Fruit fly (Drosophila melanogaster): ENCODE data around the gene CG17028.

The CG17028 gene

dm6 chr3L:15988039-15988546 lies 9.8 kb downstream of the CG17028 start, which contains the start of gene Hip14 (continued):
- no peak for TF ChIP-seq Ets96B (tag; optimal IDR thresholded peaks at IDR 0.05)
- TF ChIP-seq Eip78C (GFP tag): peak; percentile 43
- no peak for TF ChIP-seq achi (GFP tag; optimal IDR thresholded peaks at IDR 0.05)
- no peak for TF ChIP-seq CG1621 (tag; optimal IDR thresholded peaks at IDR 0.05)
- no peak for TF ChIP-seq CG6808 (GFP tag; optimal IDR thresholded peaks at IDR 0.05)
- TF ChIP-seq Hr38 (GFP tag; optimal IDR thresholded peaks at IDR 0.05): no peak
- no peak for TF ChIP-seq CG7368 (GFP tag; optimal IDR thresholded peaks at IDR 0.05)
- no peak for TF ChIP-seq Smox (GFP tag; optimal IDR thresholded peaks at IDR 0.05)
- TF ChIP-seq Gug (GFP tag; IDR thresholded peaks at IDR 0.05): no peak
- TF ChIP-seq CG10669 (GFP tag; optimal IDR thresholded peaks at IDR 0.05): no peak
- TF ChIP-seq CG16779 (tag; optimal IDR thresholded peaks at IDR 0.05): no peak
- TF ChIP-seq lz (GFP tag; optimal IDR thresholded peaks at IDR 0.05): peak; percentile 33
- no peak for TF ChIP-seq CG8119 (GFP tag; IDR thresholded peaks at IDR 0.05)
- no peak for TF ChIP-seq Lpt (GFP tag; optimal IDR thresholded peaks at IDR 0.05)
- TF ChIP-seq Eip93F (GFP tag; optimal IDR thresholded peaks at IDR 0.05): no peak
- TF ChIP-seq OdsH (GFP tag; optimal IDR thresholded peaks at IDR 0.05): no peak
- TF ChIP-seq CG32006 (GFP tag; optimal IDR thresholded peaks at IDR 0.05): no peak
- no peak for TF ChIP-seq fd59A (GFP tag; optimal IDR thresholded peaks at IDR 0.05)
- TF ChIP-seq CG8319 (GFP tag; optimal IDR thresholded peaks at IDR 0.05): no peak
- peak; percentile 19 for TF ChIP-seq CG31627 (GFP tag; optimal IDR thresholded peaks at IDR 0.05)
- TF ChIP-seq vri (GFP tag; optimal IDR thresholded peaks at IDR 0.05): peak; percentile 66
- peak; percentile 59 for TF ChIP-seq CG6854 (GFP tag; optimal IDR thresholded peaks at IDR 0.05)
- TF ChIP-seq CG6276 (GFP tag; optimal IDR thresholded peaks at IDR 0.05): no peak
- no peak for TF ChIP-seq CG8632 (GFP tag; optimal IDR thresholded peaks at IDR 0.05)
- no peak for TF ChIP-seq CG6163 (GFP tag; IDR thresholded peaks at IDR 0.05)
- TF ChIP-seq Eip75B (GFP tag; optimal IDR thresholded peaks at IDR 0.05): no peak
- no peak for TF ChIP-seq dac (GFP tag; optimal IDR thresholded peaks at IDR 0.05)
- no peak for TF ChIP-seq CG34406 (GFP tag; optimal IDR thresholded peaks at IDR 0.05)
- no peak for TF ChIP-seq CG10631 (GFP tag; optimal IDR thresholded peaks at IDR 0.05)
- TF ChIP-seq CG11294 (GFP tag; IDR thresholded peaks at IDR 0.05): no peak
- TF ChIP-seq Hr4 (GFP tag; optimal IDR thresholded peaks at IDR 0.05): no peak
- no peak for TF ChIP-seq CG11902 (GFP tag; optimal IDR thresholded peaks at IDR 0.05)
- TF ChIP-seq CG3919 (GFP tag; optimal IDR thresholded peaks at IDR 0.05): no peak
- TF ChIP-seq topi (GFP tag; optimal IDR thresholded peaks at IDR 0.05): peak; percentile 32
- TF ChIP-seq CG9139 (GFP tag; optimal IDR thresholded peaks at IDR 0.05): no peak

DNA sequence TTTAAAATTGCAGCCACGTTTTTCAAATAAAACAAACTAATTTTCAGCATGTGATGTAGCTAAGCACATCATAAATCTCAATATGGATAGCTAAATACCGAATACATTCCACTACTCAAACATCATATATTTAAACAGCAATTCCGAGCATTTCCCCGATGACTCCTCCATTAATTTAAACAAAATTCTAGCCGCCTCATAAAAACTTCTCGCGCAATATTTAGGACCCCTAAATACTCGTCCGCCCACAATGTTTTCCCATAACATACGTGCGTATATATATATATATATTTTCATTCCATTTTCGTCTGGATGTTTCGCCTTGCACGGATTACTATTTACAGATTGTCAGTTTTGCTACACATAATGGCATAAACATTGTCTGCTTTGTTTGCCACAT lies 17.7 kb downstream of the CG17028 start:
- no peak for TF ChIP-seq Ets21C (GFP tag; optimal IDR thresholded peaks at IDR 0.05)
- TF ChIP-seq CG1621 (tag; optimal IDR thresholded peaks at IDR 0.05): no peak

DNA sequence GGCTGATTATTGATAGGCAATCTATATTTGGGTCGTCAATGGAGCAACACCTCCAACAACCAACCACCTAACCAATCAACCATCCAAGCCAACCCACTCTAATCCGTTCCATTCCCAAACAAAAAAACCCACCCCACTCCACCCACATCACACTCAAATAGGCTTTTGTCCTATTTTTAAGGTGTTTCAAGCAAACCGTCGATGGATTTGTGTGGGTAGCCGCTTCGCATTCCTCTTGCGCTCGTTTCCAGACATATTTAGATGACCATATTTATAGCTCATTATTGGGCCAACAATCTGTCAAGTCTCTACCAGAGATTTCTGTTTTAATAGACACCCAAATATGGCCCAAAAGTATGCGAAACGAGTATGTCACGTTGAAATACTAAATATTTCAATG lies 19.9 kb downstream of the CG17028 start:
- TF ChIP-seq Sox102F (GFP tag; optimal IDR thresholded peaks at IDR 0.05) (no peak), dac (GFP tag; optimal IDR thresholded peaks at IDR 0.05) (no peak), CG11294 (GFP tag; IDR thresholded peaks at IDR 0.05) (no peak), acj6 (GFP tag; optimal IDR thresholded peaks at IDR 0.05) (no peak), CG8319 (GFP tag; optimal IDR thresholded peaks at IDR 0.05) (no peak), Eip78C (GFP tag) (no peak), Hr38 (GFP tag; optimal IDR thresholded peaks at IDR 0.05) (no peak), eg (GFP tag; IDR thresholded peaks at IDR 0.05) (no peak), Smox (GFP tag; optimal IDR thresholded peaks at IDR 0.05) (no peak), Blimp-1 (GFP tag; optimal IDR thresholded peaks at IDR 0.05) (no peak), CG6854 (GFP tag; optimal IDR thresholded peaks at IDR 0.05) (no peak)
